Fruit fly (Drosophila melanogaster): ENCODE measurements around the gene CG32305.

Gene CG32305

dm6 chr3L:2248335-2248734, at the start of gene CG32305:
TSS of gene CG32305 (plus strand) at chr3L:2248635.
- TF ChIP-seq CG8478 (optimal IDR thresholded peaks at IDR 0.05) = no peak
- TF ChIP-seq CTCF (optimal IDR thresholded peaks at IDR 0.05) = no peak

dm6 chr3L:2212403-2212802, 36.0 kb upstream of the CG32305 start, which contains the start of gene CG15878:
TSS of gene CG15878 (minus strand) at chr3L:2212503.
- TF ChIP-seq CG8478 (optimal IDR thresholded peaks at IDR 0.05) (no peak), CTCF (optimal IDR thresholded peaks at IDR 0.05) (no peak)

DNA sequence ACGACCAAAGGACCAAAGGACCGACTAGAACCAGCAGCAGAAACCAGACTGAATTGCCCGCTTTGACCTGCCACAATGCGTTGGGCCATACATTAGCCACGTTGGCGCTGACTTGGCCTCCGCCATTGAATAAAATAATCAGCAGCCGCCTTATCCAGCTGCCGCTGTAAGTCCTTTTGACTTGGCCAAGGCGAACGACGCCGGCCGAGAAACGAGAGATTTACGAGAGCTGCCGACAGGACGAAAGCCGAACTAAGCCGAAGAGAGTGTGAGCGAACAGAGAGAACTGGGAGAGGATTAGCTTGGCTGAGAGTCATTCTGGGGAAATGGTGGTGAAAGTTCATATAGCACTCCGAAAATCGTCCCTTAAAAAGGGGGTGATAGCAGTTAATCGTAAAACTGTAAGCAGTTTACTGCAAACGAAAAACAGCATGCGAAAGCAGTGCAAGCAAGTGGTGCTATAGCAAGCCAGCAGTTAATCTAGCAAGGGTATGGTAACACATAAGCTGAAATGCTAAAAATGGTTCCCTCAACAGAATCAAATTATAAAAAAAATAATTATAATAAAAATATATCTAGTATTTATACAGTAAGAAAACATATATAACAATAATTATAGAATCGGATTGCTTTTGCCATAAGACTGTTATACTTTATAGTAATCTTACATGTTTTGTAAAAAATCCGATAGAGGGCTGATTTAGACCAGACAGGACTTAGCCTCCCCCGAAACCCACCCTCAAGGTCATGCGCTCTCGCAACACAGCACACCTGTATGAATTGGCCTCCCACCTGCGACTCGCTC, 19.9 kb upstream of the CG32305 start:
- TF ChIP-seq CG8478 (optimal IDR thresholded peaks at IDR 0.05) (no peak), CTCF (optimal IDR thresholded peaks at IDR 0.05) (peak; percentile 40 to 61)

DNA sequence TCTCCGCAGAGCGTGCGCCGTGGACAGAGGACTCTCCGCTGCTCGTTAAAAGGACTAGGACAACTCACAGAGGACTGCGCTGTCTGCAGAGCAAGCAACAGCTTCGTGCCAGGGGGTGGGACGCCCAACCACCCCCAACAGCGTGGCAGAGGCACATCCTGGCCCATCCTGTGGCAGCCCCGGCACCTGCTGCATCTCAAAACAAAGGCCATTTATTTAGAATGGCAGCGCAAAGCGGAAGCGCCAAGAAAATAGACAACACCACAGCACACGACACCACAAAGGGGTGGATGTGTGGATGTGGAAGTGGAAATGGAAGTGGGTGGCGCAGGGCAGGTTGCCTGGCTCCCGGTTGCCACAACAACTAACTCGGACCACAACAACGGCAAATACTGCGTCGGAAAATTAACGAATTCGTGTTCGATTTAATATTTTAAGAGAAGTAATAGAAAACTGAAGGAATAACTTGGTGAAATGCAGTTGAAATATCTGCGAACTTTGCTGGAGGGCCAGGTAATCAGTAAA, 19.2 kb upstream of the CG32305 start, which contains the start of gene Oseg2:
Gene Oseg2, plus strand, starts transcription at position 475 of the 525 bp plus-strand sequence.
- no peak for TF ChIP-seq CG8478 (optimal IDR thresholded peaks at IDR 0.05)
- TF ChIP-seq CTCF (optimal IDR thresholded peaks at IDR 0.05) = peak in 1 of 2 experiments; percentile 47

- TF ChIP-seq CTCF (optimal IDR thresholded peaks at IDR 0.05) (peak; percentile 91), CG8478 (optimal IDR thresholded peaks at IDR 0.05) (no peak)
These were observed 11.4 kb upstream of the CG32305 start, which contains the start of gene CG9018 for dm6 chr3L:2237034-2237433. TSS of gene CG9018 (minus strand) at chr3L:2237076.

- no peak for TF ChIP-seq CTCF (optimal IDR thresholded peaks at IDR 0.05)
- TF ChIP-seq CG8478 (optimal IDR thresholded peaks at IDR 0.05) = no peak
These were observed 10.7 kb upstream of the CG32305 start, which contains the start of gene ACXD for dm6 chr3L:2237543-2238233. TSS of gene ACXD (plus strand) at chr3L:2237608.

DNA sequence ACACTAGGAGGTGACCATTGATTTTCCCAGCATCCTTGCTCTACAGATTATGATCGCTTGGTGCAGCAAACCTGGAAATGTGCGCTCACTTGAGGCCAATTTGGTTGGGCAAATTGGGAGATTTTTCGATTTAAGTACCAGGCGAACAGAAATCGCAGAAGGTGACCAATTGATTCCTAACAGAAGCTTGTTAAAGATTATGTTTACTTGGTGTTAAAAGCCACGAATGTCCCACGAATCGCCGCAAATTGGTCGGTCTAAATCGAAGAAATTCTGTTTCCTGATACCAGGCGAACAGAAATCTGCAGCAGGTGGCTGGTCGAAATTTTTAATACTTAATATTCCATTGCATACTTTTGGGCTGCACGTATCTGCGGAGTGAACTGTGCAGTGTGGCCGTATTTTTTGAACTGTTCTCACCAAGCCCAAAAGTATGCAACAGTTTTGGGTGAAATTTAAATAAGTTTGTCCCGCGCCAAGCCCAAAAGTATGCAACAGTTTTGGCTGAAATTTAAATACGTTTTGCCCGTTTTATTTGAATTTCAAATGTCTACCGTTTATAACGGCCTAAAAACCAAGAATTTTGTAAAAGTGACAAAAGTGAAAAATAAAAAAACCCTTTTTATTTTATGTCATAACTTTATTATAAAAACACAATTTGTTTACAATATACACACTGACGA, 4.4 kb upstream of the CG32305 start, which contains the start of gene CG32301:
Gene CG32301, plus strand, starts transcription at position 633 of the 683 bp plus-strand sequence.
- TF ChIP-seq CG8478 (optimal IDR thresholded peaks at IDR 0.05) (no peak), CTCF (optimal IDR thresholded peaks at IDR 0.05) (peak; percentile 44 to 54)

DNA sequence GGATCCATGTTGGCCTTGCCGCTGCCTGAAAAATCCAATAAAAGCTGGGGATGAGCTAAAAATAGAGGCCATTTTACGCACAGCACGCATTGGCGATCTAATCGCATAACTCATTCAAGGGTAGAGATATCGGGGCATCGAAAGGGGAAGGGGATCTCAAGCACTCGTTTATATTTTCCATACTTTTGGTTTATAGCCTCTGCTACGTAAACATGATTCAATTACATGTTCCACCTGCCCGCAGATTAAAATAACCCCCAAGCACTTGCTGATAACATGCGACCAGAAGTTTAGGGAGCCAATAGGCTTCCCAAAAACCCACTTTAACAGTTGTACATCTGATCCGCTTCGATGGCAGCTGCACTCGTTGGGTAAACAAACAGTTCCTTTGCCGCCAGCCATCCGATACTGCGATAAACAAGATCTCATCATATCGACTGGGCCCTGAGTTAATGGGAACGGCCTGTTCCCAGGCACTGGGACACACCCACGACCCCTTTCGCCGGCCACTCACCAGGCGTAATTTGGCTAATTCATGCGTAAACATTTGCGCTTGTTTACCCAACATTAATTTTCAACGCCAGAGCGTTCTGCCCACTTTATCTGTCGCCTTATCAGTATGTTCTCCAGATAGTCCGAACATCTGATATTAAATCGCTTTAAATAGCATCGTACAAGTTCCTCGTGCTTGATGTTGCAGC, 5.7 kb downstream of the CG32305 start:
- TF ChIP-seq CG8478 (optimal IDR thresholded peaks at IDR 0.05) (no peak), CTCF (optimal IDR thresholded peaks at IDR 0.05) (no peak)

- TF ChIP-seq CG8478 (optimal IDR thresholded peaks at IDR 0.05) = no peak
- no peak for TF ChIP-seq CTCF (optimal IDR thresholded peaks at IDR 0.05)
These were observed 7.3 kb downstream of the CG32305 start for dm6 chr3L:2255775-2256174.

dm6 chr3L:2256422-2257172, 8.2 kb downstream of the CG32305 start:
- TF ChIP-seq CG8478 (optimal IDR thresholded peaks at IDR 0.05) = no peak
- TF ChIP-seq CTCF (optimal IDR thresholded peaks at IDR 0.05) = no peak

DNA sequence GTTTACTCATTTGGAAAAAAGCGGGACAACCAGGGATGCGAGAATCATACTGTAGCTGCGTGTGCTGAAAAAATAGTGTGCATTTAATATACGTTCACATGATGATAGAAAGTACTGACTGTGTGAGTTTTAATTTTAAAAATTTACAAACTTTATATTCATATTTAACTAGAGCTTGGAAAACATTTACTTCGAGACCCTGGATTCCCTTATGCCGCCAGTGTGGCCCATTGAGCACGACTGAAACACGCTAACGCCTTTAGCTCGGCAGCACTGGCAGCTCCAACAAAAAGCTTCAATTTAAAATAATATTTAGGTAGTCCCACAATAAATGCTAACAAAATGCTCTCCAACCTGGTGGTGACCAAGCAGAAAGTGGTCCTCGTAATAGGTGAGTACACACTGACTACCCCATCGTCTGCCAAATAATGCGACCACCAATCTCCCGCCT, 9.0 kb downstream of the CG32305 start, which contains the start of the genes CG1275 and Elp5:
Gene CG1275, minus strand, starts transcription at position 12 of the 451 bp plus-strand sequence.
Gene Elp5, plus strand, starts transcription at position 45 of the 451 bp plus-strand sequence.
- TF ChIP-seq CG8478 (optimal IDR thresholded peaks at IDR 0.05) (no peak), CTCF (optimal IDR thresholded peaks at IDR 0.05) (no peak)

DNA sequence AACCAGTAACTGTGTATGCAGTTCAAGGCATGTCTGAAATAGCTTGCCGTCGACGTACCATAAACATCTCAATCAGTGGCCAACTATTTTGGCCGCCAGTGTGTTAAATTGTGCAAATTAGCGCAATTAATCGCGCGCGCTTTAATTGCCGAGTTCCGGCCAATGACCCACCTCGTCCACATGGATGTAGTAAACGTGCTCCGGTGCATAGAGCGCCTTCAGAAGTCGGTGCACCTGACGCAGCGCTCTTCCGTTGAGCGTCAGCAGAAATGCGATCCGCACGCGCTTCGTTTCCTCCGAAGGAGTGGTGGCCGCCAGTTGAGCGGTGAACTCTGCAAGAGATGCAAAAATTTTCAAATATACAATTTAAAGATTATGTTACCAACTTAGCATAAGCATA, 12.8 kb downstream of the CG32305 start:
- TF ChIP-seq CTCF (optimal IDR thresholded peaks at IDR 0.05) (no peak), CG8478 (optimal IDR thresholded peaks at IDR 0.05) (no peak)

DNA sequence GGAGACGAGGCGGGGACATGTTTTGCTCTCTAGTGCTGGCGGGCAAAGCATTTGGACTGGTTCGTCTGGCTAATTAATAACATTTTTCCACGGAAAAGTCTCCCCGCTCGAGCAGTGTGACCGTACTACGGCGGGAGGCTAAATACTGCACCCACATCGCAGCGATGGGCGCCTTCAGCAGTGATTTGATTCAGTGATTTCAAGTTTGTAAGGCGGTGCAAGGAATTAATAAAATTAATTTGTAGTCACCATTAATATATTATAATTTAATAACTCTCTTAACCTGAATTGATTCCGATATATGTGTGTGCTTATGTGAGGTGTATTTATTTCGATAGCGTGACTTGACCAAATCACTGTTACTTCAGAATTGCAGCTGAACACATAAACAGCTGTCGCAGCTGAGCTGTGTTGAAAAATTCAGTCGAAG, 14.1 kb downstream of the CG32305 start, which contains the start of the genes oxt and CG13807:
Gene oxt, minus strand, starts transcription at position 150 of the 430 bp plus-strand sequence.
Gene CG13807, plus strand, starts transcription at position 405 of the 430 bp plus-strand sequence.
- TF ChIP-seq CTCF (optimal IDR thresholded peaks at IDR 0.05) (no peak), CG8478 (optimal IDR thresholded peaks at IDR 0.05) (no peak)
